Worm (Caenorhabditis elegans): ENCODE results near the gene F01D5.6.
A peak's percentile ranks its signal among the peaks of the same experiment; 100 is the strongest.

F01D5.6 gene

DNA sequence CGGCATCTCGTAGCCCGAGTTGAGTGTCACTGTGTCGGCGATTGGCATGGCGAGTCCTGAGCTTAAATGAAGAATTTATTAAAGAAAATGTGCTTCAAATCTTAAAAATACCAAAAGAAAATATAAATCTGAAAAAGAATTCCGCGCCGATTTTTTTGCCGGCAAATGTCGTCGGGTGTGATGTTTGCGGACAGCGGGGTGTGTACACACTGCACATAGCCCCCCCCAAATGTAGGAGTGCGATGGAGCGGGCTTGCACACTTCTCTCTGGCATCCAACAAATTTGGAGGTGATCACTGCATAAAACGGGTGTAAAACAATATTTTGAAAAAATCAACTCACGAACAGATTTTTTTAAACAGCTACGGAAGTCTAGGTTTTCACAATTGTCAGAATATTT lies 30.1 kb upstream of the F01D5.6 start, which contains the start of gene Y39G8B.2:
Gene Y39G8B.2, minus strand, starts transcription at position 61 of the 400 bp plus-strand sequence.
- peak; percentile 14 for TF ChIP-seq zfp-2 (tag; optimal IDR thresholded peaks at IDR 0.05)
- peak; percentile 70 for TF ChIP-seq nhr-28 (tag; optimal IDR thresholded peaks at IDR 0.05)
- no peak for TF ChIP-seq pha-4 (GFP tag; IDR thresholded peaks at IDR 0.05)
- TF ChIP-seq pha-4 (tag; optimal IDR thresholded peaks at IDR 0.05): peak; percentile 4
- 0 out of 2 replicates have a peak, but pooled peaks have one; percentile 16 for TF ChIP-seq lin-1 (GFP tag; IDR thresholded peaks at IDR 0.05)
- no peak for TF ChIP-seq unc-39 (tag; optimal IDR thresholded peaks at IDR 0.05)
- no peak for TF ChIP-seq lin-39 (tag; optimal IDR thresholded peaks at IDR 0.05)
- TF ChIP-seq Y105C5A.15 (GFP tag; IDR thresholded peaks at IDR 0.05): no peak
- peak; percentile 56; the same call in 1 of the 2 replicates for TF ChIP-seq zfp-3 (GFP tag; conservative IDR thresholded peaks at IDR 0.05)
- no peak for TF ChIP-seq F49E8.2 (tag; optimal IDR thresholded peaks at IDR 0.05; ENCODE audit: borderline replicate concordance)
- peak; percentile 90 for TF ChIP-seq mes-2 (tag; optimal IDR thresholded peaks at IDR 0.05; ENCODE audit: poor library complexity, severe bottlenecking)
- peak; percentile 74 for TF ChIP-seq nhr-6 (tag; optimal IDR thresholded peaks at IDR 0.05)
- peak; percentile 72 for TF ChIP-seq dmd-6 (GFP tag; IDR thresholded peaks at IDR 0.05)
- TF ChIP-seq unc-62 (GFP tag; optimal IDR thresholded peaks at IDR 0.05 in 1 of 2): peak in 1 of 2 experiments; percentile 97
- TF ChIP-seq unc-62 (tag; optimal IDR thresholded peaks at IDR 0.05): no peak
- TF ChIP-seq attf-4 (tag; optimal IDR thresholded peaks at IDR 0.05): no peak
- no peak for TF ChIP-seq pqm-1 (tag; optimal IDR thresholded peaks at IDR 0.05)
- TF ChIP-seq Y75B8A.6 (GFP tag; IDR thresholded peaks at IDR 0.05): no peak
- TF ChIP-seq nhr-48 (tag; optimal IDR thresholded peaks at IDR 0.05): no peak
- TF ChIP-seq nhr-25 (tag; optimal IDR thresholded peaks at IDR 0.05; ENCODE audit: borderline replicate concordance, insufficient read depth): peak; percentile 66
- TF ChIP-seq lin-13 (GFP tag; optimal IDR thresholded peaks at IDR 0.05): peak; percentile 86
- peak in 1 of 2 experiments; percentile 54 for TF ChIP-seq mdl-1 (tag; optimal IDR thresholded peaks at IDR 0.05)
- no peak for TF ChIP-seq Y5F2A.4 (GFP tag; optimal IDR thresholded peaks at IDR 0.05)
- no peak for TF ChIP-seq ceh-32 (tag; optimal IDR thresholded peaks at IDR 0.05; ENCODE audit: poor library complexity)
- TF ChIP-seq dpl-1 (GFP tag; optimal IDR thresholded peaks at IDR 0.05): peak; percentile 85
- no peak for TF ChIP-seq mdt-29 (GFP tag; IDR thresholded peaks at IDR 0.05)
- TF ChIP-seq nhr-76 (tag; optimal IDR thresholded peaks at IDR 0.05): no peak
- peak; percentile 64 to 93 for TF ChIP-seq lsy-2 (tag; optimal IDR thresholded peaks at IDR 0.05)
- TF ChIP-seq hlh-30 (tag; optimal IDR thresholded peaks at IDR 0.05; ENCODE audit: insufficient read depth): peak; percentile 72
- 0 out of 2 replicates have a peak, but pooled peaks have one; percentile 40 for TF ChIP-seq D1046.2 (GFP tag; IDR thresholded peaks at IDR 0.05)
- peak in 1 of 2 experiments; percentile 73 for TF ChIP-seq hif-1 (tag; optimal IDR thresholded peaks at IDR 0.05)
- no peak; the same call in 1 of the 2 replicates for TF ChIP-seq dmd-9 (GFP tag; IDR thresholded peaks at IDR 0.05)
- peak; percentile 66 for TF ChIP-seq jun-1 (tag; optimal IDR thresholded peaks at IDR 0.05)
- TF ChIP-seq nhr-41 (GFP tag; IDR thresholded peaks at IDR 0.05): no peak
- TF ChIP-seq ztf-7 (tag; optimal IDR thresholded peaks at IDR 0.05): no peak
- TF ChIP-seq R02D3.7 (tag; optimal IDR thresholded peaks at IDR 0.05): no peak
- TF ChIP-seq lir-3 (tag; optimal IDR thresholded peaks at IDR 0.05): no peak
- TF ChIP-seq set-16 (GFP tag; IDR thresholded peaks at IDR 0.05): no peak
- peak; percentile 59 for TF ChIP-seq fkh-10 (GFP tag; optimal IDR thresholded peaks at IDR 0.05)
- TF ChIP-seq mep-1 (tag; optimal IDR thresholded peaks at IDR 0.05): peak; percentile 90
- TF ChIP-seq hmg-1.1 (GFP tag; IDR thresholded peaks at IDR 0.05): peak; percentile 92
- TF ChIP-seq aha-1 (tag): peak; percentile 98
- peak; percentile 73; the same call in 1 of the 2 replicates for TF ChIP-seq ceh-20 (GFP tag; IDR thresholded peaks at IDR 0.05)
- peak; percentile 75; the same call in 1 of the 2 replicates for TF ChIP-seq tra-1 (GFP tag; IDR thresholded peaks at IDR 0.05)
- TF ChIP-seq nhr-11 (tag; optimal IDR thresholded peaks at IDR 0.05): peak; percentile 72
- TF ChIP-seq aly-2 (tag; optimal IDR thresholded peaks at IDR 0.05): no peak
- TF ChIP-seq nhr-77 (tag; optimal IDR thresholded peaks at IDR 0.05): peak; percentile 98
- peak; percentile 88 for TF ChIP-seq nhr-42 (GFP tag; IDR thresholded peaks at IDR 0.05)
- peak; percentile 51; the same call in 1 of the 2 replicates for TF ChIP-seq snpc-1.2 (GFP tag; IDR thresholded peaks at IDR 0.05)
- no peak for TF ChIP-seq F44E2.7 (GFP tag; IDR thresholded peaks at IDR 0.05)
- TF ChIP-seq lin-15B (tag; optimal IDR thresholded peaks at IDR 0.05): peak; percentile 75
- no peak for TF ChIP-seq ceh-62 (tag; optimal IDR thresholded peaks at IDR 0.05)

Data from whole organism, L4 larva.